Worm (Caenorhabditis elegans) whole organism, young adult: ENCODE results near the gene acy-2.
A peak's percentile ranks its signal among the peaks of the same experiment; 100 is the strongest.

ENCODE experiments used
- F23B12.7 ChIP-seq: sonication (generic microtip); optimal IDR thresholded peaks from 2 replicates; lab custom pipeline; 2017; ENCODE audit warnings: missing genetic modification characterization, mild to moderate bottlenecking, missing compliant biosample characterization, antibody characterized with exemption, moderate library complexity; ENCODE audit not compliant: insufficient read depth
- F37B4.10 ChIP-seq: fragments of 200-800 bp; sonication (Bioruptor generic); IDR thresholded peaks from 2 replicates; pipeline ENCODE4 v1.3.6; 2022; ENCODE audit warnings: missing genetic modification characterization, missing compliant biosample characterization
- F55B11.4 ChIP-seq: sonication (generic microtip); optimal IDR thresholded peaks from 2 replicates; lab custom pipeline; 2016; ENCODE audit warnings: missing compliant biosample characterization, missing genetic modification characterization, borderline replicate concordance; ENCODE audit not compliant: insufficient read depth
- F57C9.4 ChIP-seq: sonication (generic microtip); optimal IDR thresholded peaks from 2 replicates; lab custom pipeline; 2017; ENCODE audit warnings: mild to moderate bottlenecking, missing genetic modification characterization, missing compliant biosample characterization
- K12H6.12 ChIP-seq: fragments of 200-800 bp; sonication (Bioruptor generic); optimal IDR thresholded peaks from 2 replicates; lab custom pipeline; 2018; ENCODE audit warnings: mild to moderate bottlenecking, missing genetic modification characterization, missing compliant biosample characterization
- T26A5.8 ChIP-seq: sonication (generic microtip); optimal IDR thresholded peaks from 2 replicates; lab custom pipeline; 2016; ENCODE audit warnings: missing genetic modification characterization, missing compliant biosample characterization
- Y53F4B.3 ChIP-seq: fragments of 200-800 bp; sonication (Bioruptor generic); IDR thresholded peaks from 2 replicates; pipeline ENCODE4 v1.3.6; 2022; ENCODE audit warnings: missing genetic modification reagents, missing genetic modification characterization, missing compliant biosample characterization
- Y53G8AR.9 ChIP-seq: fragments of 200-800 bp; sonication (Bioruptor generic); conservative IDR thresholded peaks from 2 replicates; pipeline ENCODE4 v1.3.6; 2022; ENCODE audit warnings: missing genetic modification reagents, missing genetic modification characterization, missing compliant biosample characterization
- Y56A3A.18 ChIP-seq: fragments of 200-800 bp; sonication (Bioruptor generic); IDR thresholded peaks from 2 replicates; pipeline ENCODE4 v1.3.6; 2022; ENCODE audit warnings: missing genetic modification reagents, missing genetic modification characterization, missing compliant biosample characterization
- akir-1 ChIP-seq: fragments of 200-800 bp; sonication (Bioruptor generic); optimal IDR thresholded peaks from 2 replicates; lab custom pipeline; 2018; ENCODE audit warnings: mild to moderate bottlenecking, missing genetic modification characterization, moderate library complexity, missing compliant biosample characterization
- aptf-3 ChIP-seq: fragments of 200-800 bp; sonication (Bioruptor generic); IDR thresholded peaks from 2 replicates; pipeline ENCODE4 v1.3.6; 2022; ENCODE audit warnings: missing genetic modification characterization, missing compliant biosample characterization
- atf-7 ChIP-seq: sonication (generic microtip); optimal IDR thresholded peaks from 2 replicates; lab custom pipeline; 2017; ENCODE audit warnings: mild to moderate bottlenecking, missing genetic modification characterization, missing compliant biosample characterization
- attf-5 ChIP-seq: fragments of 200-800 bp; sonication (Bioruptor generic); optimal IDR thresholded peaks from 2 replicates; lab custom pipeline; 2018; ENCODE audit warnings: mild to moderate bottlenecking, missing genetic modification characterization, missing compliant biosample characterization
- bed-2 ChIP-seq: fragments of 200-800 bp; sonication (Bioruptor generic); IDR thresholded peaks from 2 replicates; pipeline ENCODE4 v1.3.6; 2022; ENCODE audit warnings: missing genetic modification reagents, missing genetic modification characterization, missing compliant biosample characterization
- cebp-1 ChIP-seq, 2 experiments: fragments of 200-800 bp in 1 of 2; sonication (Bioruptor generic) in 1 of 2; sonication (generic microtip) in 1 of 2; IDR thresholded peaks in 1 of 2; optimal IDR thresholded peaks in 1 of 2; 2 replicates each; pipeline versions ENCODE4 v1.3.6 to Lab custom; 2017 to 2022; ENCODE audit warnings: missing compliant biosample characterization in 2 of 2, missing genetic modification characterization in 2 of 2, mild to moderate bottlenecking in 1 of 2, missing genetic modification reagents in 1 of 2, moderate library complexity in 1 of 2
- ceh-40 ChIP-seq: fragments of 200-800 bp; sonication (Bioruptor generic); IDR thresholded peaks from 2 replicates; pipeline ENCODE4 v1.3.6; 2022; ENCODE audit warnings: missing genetic modification characterization, missing compliant biosample characterization
- ceh-91 ChIP-seq: fragments of 200-800 bp; sonication (Bioruptor generic); IDR thresholded peaks from 2 replicates; pipeline ENCODE4 v1.3.6; 2022; ENCODE audit warnings: missing genetic modification reagents, missing genetic modification characterization, missing compliant biosample characterization
- dpff-1 ChIP-seq: sonication (generic microtip); optimal IDR thresholded peaks from 2 replicates; lab custom pipeline; 2017; ENCODE audit warnings: mild to moderate bottlenecking, missing genetic modification characterization, missing compliant biosample characterization
- let-526 ChIP-seq: fragments of 200-800 bp; sonication (Bioruptor generic); IDR thresholded peaks from 2 replicates; pipeline ENCODE4 v1.3.6; 2022; ENCODE audit warnings: missing genetic modification reagents, missing genetic modification characterization, missing compliant biosample characterization
- lin-35 ChIP-seq, 3 experiments: fragments of 150-350 bp in 2 of 3; sonication (generic microtip) in 1 of 3; optimal IDR thresholded peaks; 2 replicates each; lab custom pipeline; 2014 to 2018; ENCODE audit warnings: missing biosample characterization in 3 of 3, missing genetic modification characterization in 3 of 3, missing genetic modification reagents in 3 of 3
- lsl-1 ChIP-seq: fragments of 200-800 bp; sonication (Bioruptor generic); optimal IDR thresholded peaks from 2 replicates; lab custom pipeline; 2018; ENCODE audit warnings: mild to moderate bottlenecking, missing genetic modification characterization, moderate library complexity, missing compliant biosample characterization
- madf-3 ChIP-seq: fragments of 200-800 bp; sonication (Bioruptor generic); IDR thresholded peaks from 2 replicates; pipeline ENCODE4 v1.3.6; 2022; ENCODE audit warnings: missing genetic modification reagents, missing genetic modification characterization, missing compliant biosample characterization
- madf-8 ChIP-seq: fragments of 200-800 bp; sonication (Bioruptor generic); conservative IDR thresholded peaks from 2 replicates; pipeline ENCODE4 v1.3.6; 2022; ENCODE audit warnings: missing genetic modification reagents, missing genetic modification characterization, missing compliant biosample characterization
- mes-4 ChIP-seq: sonication (generic microtip); optimal IDR thresholded peaks from 2 replicates; lab custom pipeline; 2016; ENCODE audit warnings: missing genotype, missing genetic modification characterization, missing compliant biosample characterization
- mxl-1 ChIP-seq: sonication (generic microtip); optimal IDR thresholded peaks from 2 replicates; lab custom pipeline; 2016; ENCODE audit warnings: missing genetic modification characterization, missing compliant biosample characterization
- nfya-1 ChIP-seq: sonication (generic microtip); optimal IDR thresholded peaks from 2 replicates; lab custom pipeline; 2017; ENCODE audit warnings: antibody characterized with exemption, missing compliant biosample characterization, missing genetic modification characterization, borderline replicate concordance; ENCODE audit not compliant: insufficient read depth
- nfya-2 ChIP-seq: fragments of 200-800 bp; sonication (Bioruptor generic); IDR thresholded peaks from 2 replicates; pipeline ENCODE4 v1.3.6; 2022; ENCODE audit warnings: missing genetic modification reagents, missing genetic modification characterization, missing compliant biosample characterization
- nhr-120 ChIP-seq: fragments of 200-800 bp; sonication (Bioruptor generic); IDR thresholded peaks from 2 replicates; pipeline ENCODE4 v1.3.6; 2022; ENCODE audit warnings: missing genetic modification characterization, missing compliant biosample characterization
- nhr-179 ChIP-seq: sonication (generic microtip); optimal IDR thresholded peaks from 2 replicates; lab custom pipeline; 2016; ENCODE audit warnings: mild to moderate bottlenecking, missing genetic modification characterization, missing compliant biosample characterization
- nhr-27 ChIP-seq: fragments of 200-800 bp; sonication (Bioruptor generic); optimal IDR thresholded peaks from 2 replicates; lab custom pipeline; 2018; ENCODE audit warnings: mild to moderate bottlenecking, missing genetic modification characterization, moderate library complexity, missing compliant biosample characterization
- nhr-80 ChIP-seq: sonication (generic microtip); optimal IDR thresholded peaks from 2 replicates; lab custom pipeline; 2016; ENCODE audit warnings: missing genetic modification characterization, missing compliant biosample characterization
- nhr-90 ChIP-seq: sonication (generic microtip); optimal IDR thresholded peaks from 2 replicates; lab custom pipeline; 2016; ENCODE audit warnings: missing genotype, mild to moderate bottlenecking, missing genetic modification characterization, missing compliant biosample characterization
- rpc-1 ChIP-seq, 2 experiments: fragments of 150-350 bp in 1 of 2; sonication (generic microtip) in 1 of 2; optimal IDR thresholded peaks; 2 replicates each; lab custom pipeline; 2014 to 2018; ENCODE audit warnings: missing biosample characterization in 1 of 2, missing genetic modification characterization in 1 of 2, missing genetic modification reagents in 1 of 2, missing genotype in 1 of 2
- snpc-1.3 ChIP-seq: sonication (generic microtip); optimal IDR thresholded peaks from 2 replicates; lab custom pipeline; 2017; ENCODE audit warnings: missing genetic modification characterization, mild to moderate bottlenecking, missing compliant biosample characterization, antibody characterized with exemption, moderate library complexity, missing genotype, missing genetic modification reagents; ENCODE audit not compliant: insufficient read depth
- snpc-3.4 ChIP-seq: sonication (generic microtip); optimal IDR thresholded peaks from 2 replicates; lab custom pipeline; 2017; ENCODE audit warnings: missing genetic modification characterization, mild to moderate bottlenecking, missing compliant biosample characterization, antibody characterized with exemption, moderate library complexity, missing genotype, missing genetic modification reagents
- somi-1 ChIP-seq: fragments of 200-800 bp; sonication (Bioruptor generic); optimal IDR thresholded peaks from 2 replicates; lab custom pipeline; 2018; ENCODE audit warnings: mild to moderate bottlenecking, missing genetic modification characterization, missing compliant biosample characterization
- tlf-1 ChIP-seq: fragments of 200-800 bp; sonication (Bioruptor generic); optimal IDR thresholded peaks from 2 replicates; lab custom pipeline; 2018; ENCODE audit warnings: mild to moderate bottlenecking, missing genetic modification characterization, missing compliant biosample characterization
- unc-62 ChIP-seq: fragments of 150-350 bp; optimal IDR thresholded peaks from 2 replicates; lab custom pipeline; 2014; ENCODE audit warnings: missing biosample characterization, missing genetic modification reagents, missing genetic modification characterization
- zfh-2 ChIP-seq: fragments of 200-800 bp; sonication (Bioruptor generic); conservative IDR thresholded peaks from 2 replicates; pipeline ENCODE4 v1.3.6; 2022; ENCODE audit warnings: missing genetic modification reagents, missing genetic modification characterization, missing compliant biosample characterization
- ztf-18 ChIP-seq: sonication (generic microtip); optimal IDR thresholded peaks from 2 replicates; lab custom pipeline; 2016; ENCODE audit warnings: missing genotype, mild to moderate bottlenecking, missing genetic modification characterization, missing compliant biosample characterization

The acy-2 gene

ce11 chrV:6000368-6000802 lies 24.6 kb downstream of the acy-2 start (continued):
- TF ChIP-seq ztf-18, result peak; percentile 64
- peak; percentile 97 for TF ChIP-seq nhr-80 (tag; lab: Kevin White, UChicago)
- no peak for TF ChIP-seq nhr-27 (tag; lab: Kevin White, UChicago)
- peak; percentile 85 for TF ChIP-seq tlf-1
- TF ChIP-seq Y53F4B.3 (GFP tag; lab: Robert Waterston, UW), result no peak
- peak; percentile 87 for TF ChIP-seq K12H6.12
- TF ChIP-seq F23B12.7 (tag; lab: Kevin White, UChicago), result no peak
- no peak for TF ChIP-seq dpff-1 (tag; lab: Kevin White, UChicago)
- TF ChIP-seq nfya-1 (tag; lab: Kevin White, UChicago), result no peak
- TF ChIP-seq snpc-3.4, result no peak
- no peak for TF ChIP-seq nhr-179
- TF ChIP-seq mes-4 (tag; lab: Kevin White, UChicago), result no peak
- TF ChIP-seq ceh-91 (GFP tag; lab: Robert Waterston, UW), result no peak

ce11 chrV:6003301-6003700 lies 27.5 kb downstream of the acy-2 start, which contains the start of gene fos-1:
fos-1 (plus strand) TSS chrV:6003601.
- no peak for TF ChIP-seq cebp-1 (GFP tag; IDR thresholded peaks at IDR 0.05; lab: Robert Waterston, UW)
- no peak for TF ChIP-seq cebp-1 (tag; optimal IDR thresholded peaks at IDR 0.05; lab: Kevin White, UChicago)
- no peak for TF ChIP-seq Y53F4B.3 (GFP tag; lab: Robert Waterston, UW)
- no peak for TF ChIP-seq bed-2 (GFP tag; lab: Robert Waterston, UW)
- TF ChIP-seq ztf-18, result no peak
- no peak for TF ChIP-seq dpff-1 (tag; lab: Kevin White, UChicago)
- TF ChIP-seq Y53G8AR.9 (GFP tag; lab: Robert Waterston, UW), result no peak
- TF ChIP-seq nhr-120 (GFP tag; lab: Robert Waterston, UW), result no peak
- no peak for TF ChIP-seq unc-62 (GFP tag; lab: Kevin White, UChicago)
- no peak for TF ChIP-seq nhr-27 (tag; lab: Kevin White, UChicago)
- TF ChIP-seq ceh-91 (GFP tag; lab: Robert Waterston, UW), result no peak
- TF ChIP-seq lsl-1, result no peak
- TF ChIP-seq F23B12.7 (tag; lab: Kevin White, UChicago), result no peak
- TF ChIP-seq ceh-40, result no peak
- no peak for TF ChIP-seq let-526
- no peak for TF ChIP-seq madf-8
- TF ChIP-seq rpc-1 (optimal IDR thresholded peaks at IDR 0.05; lab: Kevin White, UChicago), result no peak
- no peak for TF ChIP-seq rpc-1 (tag; optimal IDR thresholded peaks at IDR 0.05; lab: Kevin White, UChicago)
- TF ChIP-seq F55B11.4 (tag; lab: Kevin White, UChicago), result no peak

- no peak for TF ChIP-seq Y56A3A.18 (GFP tag; lab: Robert Waterston, UW)
- peak; percentile 63; the same call in 1 of the 2 replicates for TF ChIP-seq zfh-2 (GFP tag; lab: Robert Waterston, UW)
- TF ChIP-seq, all 124 proteins: peak for 1
Observed at ce11 chrV:6007927-6008326, 32.1 kb downstream of the acy-2 start.

ce11 chrV:6010642-6011041 lies 34.8 kb downstream of the acy-2 start:
- TF ChIP-seq nfya-2 (GFP tag; lab: Robert Waterston, UW) (no peak), F37B4.10 (GFP tag; lab: Robert Waterston, UW) (no peak), mxl-1 (tag; lab: Kevin White, UChicago) (no peak), somi-1 (GFP tag; lab: Kevin White, UChicago) (no peak), F57C9.4 (tag; lab: Kevin White, UChicago) (no peak), K12H6.12 (no peak), atf-7 (tag; lab: Kevin White, UChicago) (no peak), akir-1 (GFP tag; lab: Kevin White, UChicago) (no peak), ztf-18 (no peak), snpc-1.3 (tag; lab: Kevin White, UChicago) (no peak), nhr-90 (tag; lab: Kevin White, UChicago) (no peak), T26A5.8 (no peak), dpff-1 (tag; lab: Kevin White, UChicago) (no peak), attf-5 (GFP tag; lab: Kevin White, UChicago) (no peak), aptf-3 (GFP tag; lab: Robert Waterston, UW) (no peak), lin-35 (GFP tag; optimal IDR thresholded peaks at IDR 0.05; lab: Kevin White, UChicago) (no peak), madf-3 (GFP tag; lab: Robert Waterston, UW) (no peak)
